Fruit fly (Drosophila melanogaster): Measurements from ENCODE around the gene TpnC73F.
A peak's percentile ranks its signal among the peaks of the same experiment; 100 is the strongest.

Gene TpnC73F

dm6 chr3L:17045431-17046238, at the start of gene TpnC73F:
Gene TpnC73F (plus strand): TSS chr3L:17046063.
- TF ChIP-seq Ptx1 (GFP tag; IDR thresholded peaks at IDR 0.05), result no peak
- no peak for TF ChIP-seq aop (GFP tag; IDR thresholded peaks at IDR 0.05)
- no peak for TF ChIP-seq bowl (GFP tag; IDR thresholded peaks at IDR 0.05)
- TF ChIP-seq Ets65A (GFP tag), result peak; percentile 11
- TF ChIP-seq Hmr (GFP tag; optimal IDR thresholded peaks at IDR 0.05), result no peak
- no peak for TF ChIP-seq CG2875 (GFP tag; optimal IDR thresholded peaks at IDR 0.05)
- TF ChIP-seq CG13894 (tag; optimal IDR thresholded peaks at IDR 0.05), result no peak
- no peak for TF ChIP-seq ash1 (GFP tag; optimal IDR thresholded peaks at IDR 0.05)
- TF ChIP-seq gt (GFP tag; IDR thresholded peaks at IDR 0.05), result no peak
- TF ChIP-seq CG8478 (optimal IDR thresholded peaks at IDR 0.05), result no peak
- no peak for TF ChIP-seq CG7271 (tag; optimal IDR thresholded peaks at IDR 0.05)
- TF ChIP-seq CG14441 (GFP tag; IDR thresholded peaks at IDR 0.05), result 0 out of 2 replicates have a peak, but pooled peaks have one; percentile 23
- TF ChIP-seq CG6175 (GFP tag; IDR thresholded peaks at IDR 0.05), result peak; percentile 59; the same call in 1 of the 3 replicates
- no peak for TF ChIP-seq en (GFP tag; optimal IDR thresholded peaks at IDR 0.05)
- no peak for TF ChIP-seq CG14965 (GFP tag; optimal IDR thresholded peaks at IDR 0.05; ENCODE audit: borderline replicate concordance)
- TF ChIP-seq twi (tag; optimal IDR thresholded peaks at IDR 0.05), result peak; percentile 57
- TF ChIP-seq sr (GFP tag; IDR thresholded peaks at IDR 0.05), result peak; percentile 98
- TF ChIP-seq CG30020 (tag; optimal IDR thresholded peaks at IDR 0.05), result no peak
- TF ChIP-seq Hsf (GFP tag; optimal IDR thresholded peaks at IDR 0.05), result no peak
- peak; percentile 78 for TF ChIP-seq sd (tag; optimal IDR thresholded peaks at IDR 0.05)
- TF ChIP-seq CG32532 (GFP tag; IDR thresholded peaks at IDR 0.05), result no peak
- no peak for TF ChIP-seq CG11456 (GFP tag; IDR thresholded peaks at IDR 0.05)
- TF ChIP-seq oc (tag; optimal IDR thresholded peaks at IDR 0.05), result no peak
- TF ChIP-seq Fer1 (GFP tag; optimal IDR thresholded peaks at IDR 0.05), result no peak
- TF ChIP-seq croc (GFP tag; conservative IDR thresholded peaks at IDR 0.05), result no peak
- TF ChIP-seq CG10274 (GFP tag; optimal IDR thresholded peaks at IDR 0.05), result no peak
- no peak for TF ChIP-seq CG17186 (GFP tag; optimal IDR thresholded peaks at IDR 0.05)
- TF ChIP-seq CG10321 (GFP tag; IDR thresholded peaks at IDR 0.05), result no peak
- TF ChIP-seq CG12769 (tag; optimal IDR thresholded peaks at IDR 0.05), result peak; percentile 96
- TF ChIP-seq CG12071 (GFP tag; optimal IDR thresholded peaks at IDR 0.05), result no peak
- peak; percentile 91 for TF ChIP-seq Deaf1 (tag; optimal IDR thresholded peaks at IDR 0.05)
- no peak for TF ChIP-seq Atf-2 (GFP tag; optimal IDR thresholded peaks at IDR 0.05)
- peak; percentile 95 for TF ChIP-seq CG10543 (GFP tag; optimal IDR thresholded peaks at IDR 0.05)
- 0 out of 2 replicates have a peak, but pooled peaks have one; percentile 22 for TF ChIP-seq Bgb (GFP tag; IDR thresholded peaks at IDR 0.05; ENCODE audit: partially characterized antibody)
- no peak for TF ChIP-seq psq (GFP tag; optimal IDR thresholded peaks at IDR 0.05)
- TF ChIP-seq CG17328 (GFP tag; IDR thresholded peaks at IDR 0.05), result no peak
- 0 out of 3 replicates have a peak, but pooled peaks have one; percentile 49 for TF ChIP-seq ci (GFP tag; IDR thresholded peaks at IDR 0.05)
- no peak for TF ChIP-seq CG2678 (tag; optimal IDR thresholded peaks at IDR 0.05)
- TF ChIP-seq CG8359 (GFP tag; optimal IDR thresholded peaks at IDR 0.05; ENCODE audit: borderline replicate concordance), result no peak
- TF ChIP-seq dpn (GFP tag; optimal IDR thresholded peaks at IDR 0.05), result no peak
- TF ChIP-seq crol (GFP tag; IDR thresholded peaks at IDR 0.05), result peak; percentile 59; the same call in 1 of the 2 replicates
- TF ChIP-seq pros (GFP tag; optimal IDR thresholded peaks at IDR 0.05), result no peak
- no peak for TF ChIP-seq Hr3 (GFP tag; optimal IDR thresholded peaks at IDR 0.05)
- no peak for TF ChIP-seq run (tag; optimal IDR thresholded peaks at IDR 0.05)
- TF ChIP-seq cas (GFP tag; IDR thresholded peaks at IDR 0.05), result no peak
- TF ChIP-seq CG3847 (GFP tag; IDR thresholded peaks at IDR 0.05), result peak; percentile 14; the same call in 1 of the 2 replicates
- peak; percentile 2 for TF ChIP-seq CG7928 (GFP tag; optimal IDR thresholded peaks at IDR 0.05)
- no peak for TF ChIP-seq bab2 (GFP tag; optimal IDR thresholded peaks at IDR 0.05)
- no peak for TF ChIP-seq bcd (GFP tag; optimal IDR thresholded peaks at IDR 0.05)
- TF ChIP-seq fd3F (GFP tag; optimal IDR thresholded peaks at IDR 0.05), result no peak
